Fruit fly (Drosophila melanogaster) whole organism, prepupa: ENCODE data around the gene CG13375.
A peak's percentile ranks its signal among the peaks of the same experiment; 100 is the strongest.

ENCODE experiments used
- Blimp-1 ChIP-seq: fragments of 200-800 bp; sonication (Bioruptor generic); optimal IDR thresholded peaks from 3 replicates; lab custom pipeline; 2017; ENCODE audit warnings: missing biosample characterization, missing genetic modification characterization, mild to moderate bottlenecking, moderate library complexity, missing genetic modification reagents
- CG10631 ChIP-seq: fragments of 200-800 bp; sonication (Bioruptor generic); optimal IDR thresholded peaks from 2 replicates; lab custom pipeline; 2016; ENCODE audit warnings: missing biosample characterization, missing genetic modification characterization
- CG11762 ChIP-seq: fragments of 200-800 bp; sonication (Bioruptor generic); optimal IDR thresholded peaks from 3 replicates; lab custom pipeline; 2016; ENCODE audit warnings: missing biosample characterization, missing genetic modification characterization; ENCODE audit not compliant: insufficient read depth
- CG15336 ChIP-seq: fragments of 200-800 bp; sonication (Bioruptor generic); IDR thresholded peaks from 2 replicates; pipeline ENCODE4 v1.3.6; 2022; ENCODE audit warnings: missing biosample characterization, missing genetic modification characterization
- CG1621 ChIP-seq: fragments of 200-800 bp; sonication (Bioruptor generic); optimal IDR thresholded peaks from 3 replicates; lab custom pipeline; 2018; ENCODE audit warnings: missing biosample characterization, mild to moderate bottlenecking, missing genetic modification characterization
- CG3032 ChIP-seq: fragments of 200-800 bp; optimal IDR thresholded peaks from 2 replicates; lab custom pipeline; 2019; ENCODE audit warnings: missing biosample characterization, mild to moderate bottlenecking, missing genetic modification characterization, moderate library complexity
- CG31627 ChIP-seq: fragments of 200-800 bp; sonication (Bioruptor generic); optimal IDR thresholded peaks from 3 replicates; lab custom pipeline; 2016; ENCODE audit warnings: missing biosample characterization, missing genetic modification characterization
- CG32006 ChIP-seq: fragments of 200-800 bp; sonication (Bioruptor generic); optimal IDR thresholded peaks from 3 replicates; lab custom pipeline; 2017; ENCODE audit warnings: missing biosample characterization, mild to moderate bottlenecking, missing genetic modification characterization
- CG4318 ChIP-seq: fragments of 200-800 bp; sonication (Bioruptor generic); optimal IDR thresholded peaks from 3 replicates; lab custom pipeline; 2017; ENCODE audit warnings: missing biosample characterization, mild to moderate bottlenecking, missing genetic modification characterization
- CG6163 ChIP-seq: fragments of 200-800 bp; sonication (Bioruptor generic); IDR thresholded peaks from 3 replicates; pipeline ENCODE4 v1.3.6; 2022; ENCODE audit warnings: missing biosample characterization, missing genetic modification characterization
- CG6276 ChIP-seq: fragments of 200-800 bp; sonication (Bioruptor generic); optimal IDR thresholded peaks from 2 replicates; lab custom pipeline; 2017; ENCODE audit warnings: missing biosample characterization, mild to moderate bottlenecking, missing genetic modification characterization
- CG6792 ChIP-seq: fragments of 200-800 bp; sonication (Bioruptor generic); optimal IDR thresholded peaks from 3 replicates; lab custom pipeline; 2016; ENCODE audit warnings: missing biosample characterization, missing genetic modification characterization
- CG7368 ChIP-seq: fragments of 200-800 bp; sonication (Bioruptor generic); optimal IDR thresholded peaks from 3 replicates; lab custom pipeline; 2016; ENCODE audit warnings: missing biosample characterization, missing genetic modification characterization
- CG8119 ChIP-seq: fragments of 200-800 bp; sonication (Bioruptor generic); IDR thresholded peaks from 3 replicates; pipeline ENCODE4 v1.3.6; 2022; ENCODE audit warnings: missing biosample characterization, missing genetic modification characterization
- CG8319 ChIP-seq: fragments of 200-800 bp; sonication (Bioruptor generic); optimal IDR thresholded peaks from 3 replicates; lab custom pipeline; 2016; ENCODE audit warnings: missing biosample characterization, missing genetic modification characterization
- Eip75B ChIP-seq: fragments of 200-800 bp; sonication (Bioruptor generic); optimal IDR thresholded peaks from 3 replicates; lab custom pipeline; 2016; ENCODE audit warnings: missing biosample characterization, missing genetic modification characterization
- Eip78C ChIP-seq: fragments of 200-800 bp; sonication (Bioruptor generic); peaks from one replicate; lab custom pipeline; 2016; ENCODE audit warnings: missing biosample characterization, missing genetic modification characterization
- Eip93F ChIP-seq: fragments of 200-800 bp; sonication (Bioruptor generic); optimal IDR thresholded peaks from 2 replicates; lab custom pipeline; 2016; ENCODE audit warnings: missing biosample characterization, mild to moderate bottlenecking, missing genetic modification characterization
- Ets21C ChIP-seq: fragments of 200-800 bp; sonication (Bioruptor generic); optimal IDR thresholded peaks from 3 replicates; lab custom pipeline; 2016; ENCODE audit warnings: missing biosample characterization, missing genetic modification characterization
- Gug ChIP-seq: fragments of 200-800 bp; sonication (Bioruptor generic); IDR thresholded peaks from 2 replicates; pipeline ENCODE4 v1.3.6; 2022; ENCODE audit warnings: missing biosample characterization, missing genetic modification characterization
- Hr38 ChIP-seq: sonication (Bioruptor generic); optimal IDR thresholded peaks from 2 replicates; lab custom pipeline; 2016; ENCODE audit warnings: missing biosample characterization, missing genetic modification characterization
- Hr39 ChIP-seq: fragments of 200-800 bp; sonication (Bioruptor generic); optimal IDR thresholded peaks from 2 replicates; lab custom pipeline; 2016; ENCODE audit warnings: missing biosample characterization, missing genetic modification characterization
- Hr4 ChIP-seq: fragments of 200-800 bp; sonication (Bioruptor generic); optimal IDR thresholded peaks from 3 replicates; lab custom pipeline; 2016; ENCODE audit warnings: missing biosample characterization, missing genetic modification characterization
- Lpt ChIP-seq: fragments of 200-800 bp; sonication (Bioruptor generic); optimal IDR thresholded peaks from 3 replicates; lab custom pipeline; 2016; ENCODE audit warnings: missing biosample characterization, missing genetic modification characterization
- Met ChIP-seq: fragments of 200-800 bp; sonication (Bioruptor generic); optimal IDR thresholded peaks from 3 replicates; lab custom pipeline; 2016; ENCODE audit warnings: missing biosample characterization, missing genetic modification characterization
- OdsH ChIP-seq: fragments of 200-800 bp; sonication (Bioruptor generic); optimal IDR thresholded peaks from 3 replicates; lab custom pipeline; 2016; ENCODE audit warnings: missing biosample characterization, missing genetic modification characterization
- Smox ChIP-seq: fragments of 200-800 bp; sonication (Bioruptor generic); optimal IDR thresholded peaks from 3 replicates; lab custom pipeline; 2016; ENCODE audit warnings: missing biosample characterization, missing genetic modification characterization
- Sox15 ChIP-seq: fragments of 200-800 bp; sonication (Bioruptor generic); optimal IDR thresholded peaks from 3 replicates; lab custom pipeline; 2016; ENCODE audit warnings: missing biosample characterization, missing genetic modification characterization
- achi ChIP-seq: fragments of 200-800 bp; sonication (Bioruptor generic); optimal IDR thresholded peaks from 3 replicates; lab custom pipeline; 2016; ENCODE audit warnings: missing biosample characterization, missing genetic modification characterization
- acj6 ChIP-seq: fragments of 200-800 bp; sonication (Bioruptor generic); optimal IDR thresholded peaks from 3 replicates; lab custom pipeline; 2016; ENCODE audit warnings: missing biosample characterization, missing genetic modification characterization
- dsx ChIP-seq: fragments of 200-800 bp; optimal IDR thresholded peaks from 3 replicates; lab custom pipeline; 2019; ENCODE audit warnings: missing biosample characterization, mild to moderate bottlenecking, missing genetic modification characterization, moderate library complexity; ENCODE audit not compliant: poor library complexity, severe bottlenecking
- eg ChIP-seq: fragments of 200-800 bp; sonication (Bioruptor generic); IDR thresholded peaks from 3 replicates; pipeline ENCODE4 v1.3.6; 2022; ENCODE audit warnings: missing biosample characterization, missing genetic modification characterization
- esn ChIP-seq: fragments of 200-800 bp; sonication (Bioruptor generic); optimal IDR thresholded peaks from 2 replicates; lab custom pipeline; 2016; ENCODE audit warnings: missing biosample characterization, mild to moderate bottlenecking, missing genetic modification characterization, moderate library complexity
- fd59A ChIP-seq: fragments of 200-800 bp; sonication (Bioruptor generic); optimal IDR thresholded peaks from 2 replicates; lab custom pipeline; 2017; ENCODE audit warnings: missing biosample characterization, mild to moderate bottlenecking, missing genetic modification characterization, missing genetic modification reagents
- fd85E ChIP-seq: fragments of 200-800 bp; sonication (Bioruptor generic); optimal IDR thresholded peaks from 3 replicates; lab custom pipeline; 2016; ENCODE audit warnings: missing biosample characterization, missing genetic modification characterization
- fkh ChIP-seq: fragments of 200-800 bp; sonication (Bioruptor generic); optimal IDR thresholded peaks from 3 replicates; lab custom pipeline; 2017; ENCODE audit warnings: missing biosample characterization, mild to moderate bottlenecking, missing genetic modification characterization, moderate library complexity
- lz ChIP-seq: fragments of 200-800 bp; sonication (Bioruptor generic); optimal IDR thresholded peaks from 3 replicates; lab custom pipeline; 2016; ENCODE audit warnings: missing biosample characterization, missing genetic modification characterization
- net ChIP-seq: fragments of 200-800 bp; sonication (Bioruptor generic); optimal IDR thresholded peaks from 3 replicates; lab custom pipeline; 2016; ENCODE audit warnings: missing biosample characterization, missing genetic modification characterization
- pdm3 ChIP-seq: fragments of 200-800 bp; sonication (Bioruptor generic); optimal IDR thresholded peaks from 3 replicates; lab custom pipeline; 2016; ENCODE audit warnings: missing biosample characterization, missing genetic modification characterization
- salr ChIP-seq, 2 experiments: fragments of 200-800 bp; sonication (Bioruptor generic); optimal IDR thresholded peaks; 3 replicates each; lab custom pipeline; 2016 to 2018; ENCODE audit warnings: missing biosample characterization in 2 of 2, missing genetic modification characterization in 2 of 2, mild to moderate bottlenecking in 1 of 2
- spab ChIP-seq: fragments of 200-800 bp; sonication (Bioruptor generic); optimal IDR thresholded peaks from 2 replicates; lab custom pipeline; 2017; ENCODE audit warnings: missing biosample characterization, mild to moderate bottlenecking, missing genetic modification characterization, missing genetic modification reagents
- ss ChIP-seq, 2 experiments: fragments of 200-800 bp; sonication (Bioruptor generic); optimal IDR thresholded peaks; 2 replicates in 1 of 2; 3 replicates in 1 of 2; lab custom pipeline; 2017 to 2018; ENCODE audit warnings: mild to moderate bottlenecking in 2 of 2, missing biosample characterization in 2 of 2, missing genetic modification characterization in 2 of 2, moderate library complexity in 1 of 2
- svp ChIP-seq: fragments of 200-800 bp; sonication (Bioruptor generic); peaks from one replicate; lab custom pipeline; 2016; ENCODE audit warnings: missing biosample characterization, missing genetic modification characterization
- topi ChIP-seq: fragments of 200-800 bp; sonication (Bioruptor generic); optimal IDR thresholded peaks from 3 replicates; lab custom pipeline; 2016; ENCODE audit warnings: missing biosample characterization, missing genetic modification characterization

The CG13375 gene

dm6 chrX:338123-338527 lies 43.4 kb upstream of the CG13375 start (continued):
- TF ChIP-seq ss (GFP tag; optimal IDR thresholded peaks at IDR 0.05; lab: Kevin White, UChicago) (peak; percentile 52 to 68), CG7368 (GFP tag; lab: Kevin White, UChicago) (peak; percentile 33), topi (GFP tag; lab: Kevin White, UChicago) (no peak), fd59A (GFP tag; lab: Kevin White, UChicago) (no peak), Gug (no peak), CG6276 (peak; percentile 79), CG1621 (tag; lab: Kevin White, UChicago) (no peak), OdsH (GFP tag; lab: Kevin White, UChicago) (peak; percentile 49), Hr38 (GFP tag; lab: Kevin White, UChicago) (no peak), achi (GFP tag; lab: Kevin White, UChicago) (peak; percentile 66), Eip93F (no peak), esn (GFP tag; lab: Kevin White, UChicago) (peak; percentile 17), Blimp-1 (GFP tag; lab: Kevin White, UChicago) (no peak), CG15336 (GFP tag; lab: Robert Waterston, UW) (peak; percentile 91), Met (no peak), CG8119 (GFP tag; lab: Robert Waterston, UW) (peak; percentile 88), Hr39 (GFP tag; lab: Kevin White, UChicago) (no peak), Lpt (GFP tag; lab: Kevin White, UChicago) (peak; percentile 39), eg (GFP tag; lab: Robert Waterston, UW) (peak; percentile 76; the same call in 1 of the 3 replicates), fkh (GFP tag; lab: Kevin White, UChicago) (no peak)

- TF ChIP-seq pdm3 (peak; percentile 10), svp (peak; percentile 24), fd85E (GFP tag; lab: Kevin White, UChicago) (no peak), Eip75B (no peak), Eip78C (GFP tag; lab: Kevin White, UChicago) (no peak), dsx (peak; percentile 9)
Measured at dm6 chrX:336659-337266, 42.0 kb upstream of the CG13375 start.

- TF ChIP-seq OdsH (GFP tag; lab: Kevin White, UChicago) (peak; percentile 58), Sox15 (GFP tag; lab: Kevin White, UChicago) (no peak), Ets21C (no peak), CG6276 (peak; percentile 68), pdm3 (peak; percentile 57), CG11762 (GFP tag; lab: Kevin White, UChicago) (no peak), acj6 (GFP tag; lab: Kevin White, UChicago) (peak; percentile 54), Gug (no peak), Hr4 (GFP tag; lab: Kevin White, UChicago) (peak; percentile 65), esn (GFP tag; lab: Kevin White, UChicago) (no peak), CG7368 (GFP tag; lab: Kevin White, UChicago) (peak; percentile 37), CG8319 (GFP tag; lab: Kevin White, UChicago) (peak; percentile 22), ss (GFP tag; optimal IDR thresholded peaks at IDR 0.05; lab: Kevin White, UChicago) (peak; percentile 48 to 70), fd85E (GFP tag; lab: Kevin White, UChicago) (no peak), dsx (peak; percentile 34), lz (GFP tag; lab: Kevin White, UChicago) (peak; percentile 4), CG32006 (GFP tag; lab: Kevin White, UChicago) (peak; percentile 74), CG8119 (GFP tag; lab: Robert Waterston, UW) (peak; percentile 80), CG1621 (tag; lab: Kevin White, UChicago) (peak; percentile 10), salr (GFP tag; optimal IDR thresholded peaks at IDR 0.05; lab: Kevin White, UChicago) (peak in 1 of 2 experiments; percentile 27), CG10631 (GFP tag; lab: Kevin White, UChicago) (peak; percentile 47), CG6792 (GFP tag; lab: Kevin White, UChicago) (peak; percentile 44), achi (GFP tag; lab: Kevin White, UChicago) (peak; percentile 62), Eip78C (GFP tag; lab: Kevin White, UChicago) (peak; percentile 84), Blimp-1 (GFP tag; lab: Kevin White, UChicago) (no peak), Hr39 (GFP tag; lab: Kevin White, UChicago) (no peak), CG31627 (no peak), net (GFP tag; lab: Kevin White, UChicago) (peak; percentile 58), Smox (peak; percentile 2), Eip75B (peak; percentile 29), CG3032 (tag; lab: Kevin White, UChicago) (peak; percentile 41), Lpt (GFP tag; lab: Kevin White, UChicago) (peak; percentile 64), CG6163 (peak; percentile 23; the same call in 1 of the 3 replicates), CG4318 (peak; percentile 42), spab (GFP tag; lab: Kevin White, UChicago) (peak; percentile 42)
Measured at dm6 chrX:334624-335292, 40.0 kb upstream of the CG13375 start.
